Worm (Caenorhabditis elegans) whole organism, L1 larva: ENCODE data around the gene knl-3.

ENCODE experiments used
- elt-2 ChIP-seq: sonication (generic microtip); optimal IDR thresholded peaks from 2 replicates; lab custom pipeline; 2016; ENCODE audit warnings: missing genetic modification characterization, mild to moderate bottlenecking, inconsistent platforms, missing compliant biosample characterization, missing genetic modification reagents
- elt-3 ChIP-seq, 6 experiments: fragments of 150-350 bp in 1 of 6; sonication (generic microtip); optimal IDR thresholded peaks; 2 replicates each; lab custom pipeline; 2017 to 2018; ENCODE audit warnings: missing biosample characterization in 6 of 6, missing genetic modification characterization in 6 of 6, inconsistent platforms in 1 of 6
- lsy-2 ChIP-seq, 2 experiments: fragments of 150-350 bp; optimal IDR thresholded peaks; 2 replicates each; lab custom pipeline; 2014; ENCODE audit warnings: missing biosample characterization in 2 of 2, missing genetic modification characterization in 2 of 2
- nhr-12 ChIP-seq: sonication (generic microtip); optimal IDR thresholded peaks from 2 replicates; lab custom pipeline; 2017; ENCODE audit warnings: missing biosample characterization, missing genetic modification characterization
- pqm-1 ChIP-seq: sonication (generic microtip); optimal IDR thresholded peaks from 3 replicates; lab custom pipeline; 2017; ENCODE audit warnings: missing biosample characterization, missing genetic modification characterization
- snpc-4 ChIP-seq: fragments of 150-350 bp; optimal IDR thresholded peaks from 2 replicates; lab custom pipeline; 2014; ENCODE audit warnings: missing biosample characterization, missing genetic modification characterization
- sox-4 ChIP-seq: sonication (generic microtip); optimal IDR thresholded peaks from 2 replicates; lab custom pipeline; 2016; ENCODE audit warnings: missing genetic modification characterization, missing compliant biosample characterization
- sup-37 ChIP-seq: fragments of 200-800 bp; sonication (Bioruptor generic); optimal IDR thresholded peaks from 2 replicates; lab custom pipeline; 2018; ENCODE audit warnings: mild to moderate bottlenecking, missing genetic modification characterization, missing compliant biosample characterization
- swsn-7 ChIP-seq: sonication (generic microtip); optimal IDR thresholded peaks from 2 replicates; lab custom pipeline; 2016; ENCODE audit warnings: missing genetic modification characterization, missing compliant biosample characterization
- tbx-2 ChIP-seq: sonication (generic microtip); optimal IDR thresholded peaks from 2 replicates; lab custom pipeline; 2016; ENCODE audit warnings: missing genetic modification characterization, missing compliant biosample characterization
- tlp-1 ChIP-seq: fragments of 150-350 bp; optimal IDR thresholded peaks from 2 replicates; lab custom pipeline; 2014; ENCODE audit warnings: missing biosample characterization, missing genetic modification characterization
- unc-62 ChIP-seq: fragments of 150-350 bp; optimal IDR thresholded peaks from 2 replicates; lab custom pipeline; 2014; ENCODE audit warnings: missing biosample characterization, missing genetic modification reagents, missing genetic modification characterization
- xbp-1 ChIP-seq: sonication (generic microtip); optimal IDR thresholded peaks from 2 replicates; lab custom pipeline; 2016; ENCODE audit warnings: missing genetic modification characterization, missing compliant biosample characterization

- TF ChIP-seq unc-62 (GFP tag; lab: Kevin White, UChicago) (no peak), tbx-2 (tag; lab: Kevin White, UChicago) (no peak), lsy-2 (tag; optimal IDR thresholded peaks at IDR 0.05; lab: Kevin White, UChicago) (no peak), snpc-4 (no peak), sox-4 (tag; lab: Kevin White, UChicago) (no peak), xbp-1 (tag; lab: Kevin White, UChicago) (no peak), sup-37 (GFP tag; lab: Kevin White, UChicago) (no peak), nhr-12 (tag; lab: Kevin White, UChicago) (no peak), elt-3 (tag; optimal IDR thresholded peaks at IDR 0.05; lab: Kevin White, UChicago) (no peak), elt-2 (tag; lab: Kevin White, UChicago) (no peak), swsn-7 (tag; lab: Kevin White, UChicago) (no peak), tlp-1 (tag; lab: Kevin White, UChicago) (no peak), pqm-1 (no peak)
Observed at ce11 chrV:1895483-1895882, 26.5 kb downstream of the knl-3 start, which contains the start of gene nphp-2.
